Fruit fly (Drosophila melanogaster): Measurements from ENCODE around the gene CG42750.

DNA sequence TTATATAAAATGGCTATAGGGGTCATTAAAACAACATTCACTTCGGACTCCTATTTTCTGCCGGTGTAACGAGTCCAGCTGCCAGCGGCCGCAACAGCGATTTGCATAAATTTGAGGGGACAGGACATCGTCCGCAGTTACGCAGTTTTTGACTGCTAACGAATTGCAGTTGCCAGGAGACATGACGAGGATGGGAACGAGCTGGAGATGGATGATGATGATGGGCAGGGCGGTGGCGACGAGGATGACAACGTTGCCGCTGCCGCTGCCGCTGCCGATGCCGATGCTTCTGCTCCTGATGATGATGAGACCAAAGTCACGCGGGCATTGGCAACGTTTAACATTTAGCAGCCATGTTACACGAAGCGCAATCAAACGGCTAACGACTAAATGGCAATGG lies 72.8 kb downstream of the CG42750 start:
- no peak for TF ChIP-seq seq (GFP tag; IDR thresholded peaks at IDR 0.05)
- TF ChIP-seq dan (GFP tag; IDR thresholded peaks at IDR 0.05) = no peak
- TF ChIP-seq CG32772 (GFP tag; IDR thresholded peaks at IDR 0.05) = no peak
- no peak for TF ChIP-seq CTCF (GFP tag; optimal IDR thresholded peaks at IDR 0.05)
- no peak for TF ChIP-seq CG1233 (GFP tag; optimal IDR thresholded peaks at IDR 0.05)
- TF ChIP-seq psq (GFP tag; optimal IDR thresholded peaks at IDR 0.05) = no peak
- TF ChIP-seq gce (GFP tag; IDR thresholded peaks at IDR 0.05) = no peak
- no peak for TF ChIP-seq CG3163 (GFP tag; optimal IDR thresholded peaks at IDR 0.05)
- TF ChIP-seq CG42726 (GFP tag; IDR thresholded peaks at IDR 0.05; ENCODE audit: partially characterized antibody) = no peak
- TF ChIP-seq CG1603 (tag; optimal IDR thresholded peaks at IDR 0.05) = no peak
- no peak for TF ChIP-seq CG14710 (tag; optimal IDR thresholded peaks at IDR 0.05)
- TF ChIP-seq h (optimal IDR thresholded peaks at IDR 0.05) = no peak
- TF ChIP-seq CG2678 (tag; optimal IDR thresholded peaks at IDR 0.05) = no peak
- no peak for TF ChIP-seq CG8290 (GFP tag; optimal IDR thresholded peaks at IDR 0.05)
- no peak for TF ChIP-seq CG8290 (tag; optimal IDR thresholded peaks at IDR 0.05)

All from whole organism, embryonic.